Worm (Caenorhabditis elegans): ENCODE measurements around the gene cpg-19.
A peak's percentile ranks its signal among the peaks of the same experiment; 100 is the strongest.

Gene cpg-19

DNA sequence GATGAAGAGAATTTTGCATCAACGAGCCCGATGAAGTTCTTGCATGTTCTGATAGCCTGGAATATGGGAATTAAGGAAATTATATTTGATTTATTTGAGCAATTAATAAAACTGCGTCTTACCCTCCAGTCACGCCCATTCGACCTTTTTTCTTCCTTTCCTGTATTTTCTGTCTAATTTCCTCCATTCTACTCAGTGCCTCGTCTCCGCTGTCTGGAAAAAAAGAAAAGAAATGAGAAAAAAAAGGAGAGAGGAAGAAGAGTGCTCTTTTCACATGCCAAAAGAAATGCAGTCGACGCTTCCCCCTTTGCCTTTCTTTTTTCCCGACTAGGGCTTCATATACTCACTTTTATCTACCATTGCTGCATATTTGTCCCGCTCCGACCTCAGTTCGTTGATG lies 17.5 kb upstream of the cpg-19 start (continued):
- TF ChIP-seq zim-3 (tag; optimal IDR thresholded peaks at IDR 0.05) (no peak), Y95B8A.8 (GFP tag; IDR thresholded peaks at IDR 0.05) (no peak), lag-1 (GFP tag; IDR thresholded peaks at IDR 0.05) (no peak), nfya-2 (GFP tag; IDR thresholded peaks at IDR 0.05) (no peak)

ce11 chrX:16604566-16604965 lies 17.0 kb upstream of the cpg-19 start:
- TF ChIP-seq egl-44 (GFP tag; IDR thresholded peaks at IDR 0.05) (peak; percentile 58; the same call in 1 of the 2 replicates), him-1 (tag; optimal IDR thresholded peaks at IDR 0.05) (peak; percentile 98), Y56A3A.18 (GFP tag; IDR thresholded peaks at IDR 0.05) (peak; percentile 72; the same call in 1 of the 2 replicates), akir-1 (GFP tag; optimal IDR thresholded peaks at IDR 0.05) (no peak), let-607 (tag; optimal IDR thresholded peaks at IDR 0.05) (peak; percentile 42 to 48), F23B12.7 (tag; optimal IDR thresholded peaks at IDR 0.05; ENCODE audit: insufficient read depth) (peak; percentile 44), aptf-2 (GFP tag; conservative IDR thresholded peaks at IDR 0.05) (no peak), C06A6.2 (GFP tag; conservative IDR thresholded peaks at IDR 0.05) (no peak), ama-1 (optimal IDR thresholded peaks at IDR 0.05) (no peak), ama-1 (GFP tag; optimal IDR thresholded peaks at IDR 0.05) (peak; percentile 72 to 79), B0336.3 (GFP tag; IDR thresholded peaks at IDR 0.05) (peak; percentile 59), hrde-1 (tag; optimal IDR thresholded peaks at IDR 0.05; ENCODE audit: borderline replicate concordance) (peak; percentile 32), unc-62 (GFP tag; optimal IDR thresholded peaks at IDR 0.05) (no peak), efl-1 (GFP tag; optimal IDR thresholded peaks at IDR 0.05) (no peak), lir-1 (GFP tag; conservative IDR thresholded peaks at IDR 0.05) (0 out of 2 replicates have a peak, but pooled peaks have one; percentile 40), ztf-18 (tag; optimal IDR thresholded peaks at IDR 0.05) (peak; percentile 67), lin-54 (GFP tag; optimal IDR thresholded peaks at IDR 0.05) (peak; percentile 54), Y95B8A.8 (GFP tag; IDR thresholded peaks at IDR 0.05) (no peak), bed-1 (GFP tag; IDR thresholded peaks at IDR 0.05) (no peak), dox-1 (GFP tag; IDR thresholded peaks at IDR 0.05) (peak; percentile 70), F10E7.11 (tag; optimal IDR thresholded peaks at IDR 0.05) (no peak), cebp-1 (GFP tag; IDR thresholded peaks at IDR 0.05) (no peak), cebp-1 (tag; optimal IDR thresholded peaks at IDR 0.05) (peak; percentile 60), B0035.1 (tag; optimal IDR thresholded peaks at IDR 0.05) (peak; percentile 40), nhr-120 (GFP tag; IDR thresholded peaks at IDR 0.05) (0 out of 2 replicates have a peak, but pooled peaks have one; percentile 80), T07F8.4 (tag; optimal IDR thresholded peaks at IDR 0.05) (peak; percentile 67), mes-4 (tag; optimal IDR thresholded peaks at IDR 0.05) (peak; percentile 60), lsl-1 (GFP tag; optimal IDR thresholded peaks at IDR 0.05) (no peak), nhr-90 (tag; optimal IDR thresholded peaks at IDR 0.05) (peak; percentile 86), Y79H2A.3 (GFP tag; conservative IDR thresholded peaks at IDR 0.05) (no peak), chd-7 (tag; optimal IDR thresholded peaks at IDR 0.05) (peak; percentile 55), lin-35 (GFP tag; optimal IDR thresholded peaks at IDR 0.05) (peak in 1 of 3 experiments; percentile 20), B0019.2 (GFP tag; conservative IDR thresholded peaks at IDR 0.05) (no peak), atf-7 (tag; optimal IDR thresholded peaks at IDR 0.05) (no peak), B0261.1 (tag; optimal IDR thresholded peaks at IDR 0.05) (peak; percentile 95), F33H1.4 (GFP tag; IDR thresholded peaks at IDR 0.05) (no peak), ztf-25 (GFP tag; IDR thresholded peaks at IDR 0.05) (peak; percentile 86; the same call in 1 of the 2 replicates), ZK185.1 (tag; optimal IDR thresholded peaks at IDR 0.05; ENCODE audit: poor library complexity, severe bottlenecking) (peak; percentile 69), Y53G8AR.9 (GFP tag; conservative IDR thresholded peaks at IDR 0.05) (0 out of 2 replicates have a peak, but pooled peaks have one; percentile 21), rcor-1 (GFP tag; IDR thresholded peaks at IDR 0.05) (peak; percentile 56; the same call in 1 of the 2 replicates), F55B11.4 (tag; optimal IDR thresholded peaks at IDR 0.05; ENCODE audit: borderline replicate concordance, insufficient read depth) (no peak), cebp-2 (GFP tag; IDR thresholded peaks at IDR 0.05) (0 out of 2 replicates have a peak, but pooled peaks have one; percentile 23), madf-6 (GFP tag; IDR thresholded peaks at IDR 0.05) (0 out of 2 replicates have a peak, but pooled peaks have one; percentile 44)
